Fruit fly (Drosophila melanogaster): Measurements from ENCODE around the gene Rbf2.

Rbf2 gene

dm6 chr3R:15963690-15964281 lies 1.5 kb upstream of the Rbf2 start, which contains the start of the genes CG4287 and CG5516:
CG4287 (minus strand) TSS chr3R:15963867.
CG5516 (plus strand) TSS chr3R:15963884.
- TF ChIP-seq CG34367 (tag; optimal IDR thresholded peaks at IDR 0.05) (no peak), CG12605 (GFP tag; IDR thresholded peaks at IDR 0.05) (no peak), rn (GFP tag; IDR thresholded peaks at IDR 0.05) (no peak), CG32121 (GFP tag; IDR thresholded peaks at IDR 0.05) (no peak), CG8159 (tag; optimal IDR thresholded peaks at IDR 0.05) (no peak)

DNA sequence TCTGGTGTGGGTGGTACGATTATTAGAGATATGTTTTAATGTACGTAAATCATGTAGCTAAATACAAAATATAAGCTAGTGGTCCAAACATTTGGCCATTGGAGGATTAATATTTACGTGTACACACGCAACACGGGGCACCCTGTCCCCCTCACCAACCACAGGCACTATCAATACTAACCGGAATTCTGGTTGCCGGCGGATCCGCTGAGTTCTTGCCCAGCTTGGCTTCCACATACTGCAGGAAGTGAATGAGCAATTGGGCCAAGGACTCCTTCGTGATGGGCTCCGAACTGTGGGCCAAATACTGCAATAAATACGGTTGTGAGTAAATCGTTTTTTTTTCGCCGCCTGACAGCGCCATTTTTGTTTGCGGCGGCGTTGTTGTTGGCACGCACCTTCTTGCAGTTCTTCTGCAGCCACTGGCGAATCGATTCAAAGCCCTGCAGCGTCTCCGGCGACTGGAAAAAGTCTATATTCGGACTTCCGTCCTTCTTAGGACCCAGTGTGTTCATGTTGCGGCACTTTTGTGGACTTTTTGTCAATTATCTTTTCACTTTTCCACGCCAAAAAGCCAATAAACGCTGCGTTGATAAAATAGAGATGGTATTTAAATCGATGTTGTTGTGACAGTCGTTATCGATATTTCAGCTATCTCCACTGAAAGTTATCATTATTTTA lies 7.2 kb downstream of the Rbf2 start, which contains the start of gene mor:
TSS of gene mor (minus strand) at position 616 of the 681 bp plus-strand sequence.
- TF ChIP-seq CG34367 (tag; optimal IDR thresholded peaks at IDR 0.05) (no peak), Snoo (tag; optimal IDR thresholded peaks at IDR 0.05) (no peak), Ets98B (GFP tag; IDR thresholded peaks at IDR 0.05) (no peak), EcR (GFP tag; optimal IDR thresholded peaks at IDR 0.05) (no peak)

DNA sequence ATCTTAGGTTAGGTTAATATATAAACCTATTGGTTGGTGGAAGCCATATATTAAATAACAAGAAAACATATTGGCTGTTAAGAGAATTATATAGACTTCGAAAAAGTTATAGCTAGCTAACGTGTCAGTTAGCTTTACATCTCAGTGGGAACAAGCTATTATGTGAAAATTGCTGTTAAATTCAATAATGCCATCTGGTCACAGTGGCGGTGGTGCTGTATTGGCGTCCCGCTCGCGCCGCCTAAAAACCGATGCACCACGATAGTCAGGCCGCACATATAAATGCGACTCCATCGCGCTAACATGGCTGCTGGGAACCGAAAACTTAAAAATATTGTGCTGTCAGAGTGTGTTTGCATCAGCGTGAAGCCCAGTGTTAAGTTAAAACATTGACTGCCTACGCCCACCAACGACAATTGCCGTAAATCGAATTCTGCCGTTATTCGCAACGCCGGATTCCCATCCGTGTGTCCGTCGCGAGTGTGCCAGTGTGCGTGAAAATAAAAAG lies 7.8 kb downstream of the Rbf2 start, which contains the start of gene Hel89B:
TSS of gene Hel89B (plus strand) at position 320 of the 508 bp plus-strand sequence.
- TF ChIP-seq rn (GFP tag; IDR thresholded peaks at IDR 0.05) = no peak
- peak; percentile 29 for TF ChIP-seq CG15710 (tag; optimal IDR thresholded peaks at IDR 0.05)
- TF ChIP-seq CG32121 (GFP tag; IDR thresholded peaks at IDR 0.05) = no peak
- no peak for TF ChIP-seq Pif1A (GFP tag; optimal IDR thresholded peaks at IDR 0.05)
- TF ChIP-seq Snoo (tag; optimal IDR thresholded peaks at IDR 0.05) = no peak
- TF ChIP-seq CG4496 (GFP tag; IDR thresholded peaks at IDR 0.05) = no peak
- no peak for TF ChIP-seq Ets98B (GFP tag; IDR thresholded peaks at IDR 0.05)
- peak; percentile 49 for TF ChIP-seq CG8159 (tag; optimal IDR thresholded peaks at IDR 0.05)
- no peak for TF ChIP-seq CG34367 (tag; optimal IDR thresholded peaks at IDR 0.05)
- TF ChIP-seq CG8301 (tag; optimal IDR thresholded peaks at IDR 0.05) = peak; percentile 29
- no peak for TF ChIP-seq CG10348 (GFP tag; IDR thresholded peaks at IDR 0.05)
- TF ChIP-seq CG17806 (tag; optimal IDR thresholded peaks at IDR 0.05) = peak; percentile 7
- TF ChIP-seq D1 (tag; optimal IDR thresholded peaks at IDR 0.05) = no peak
- no peak for TF ChIP-seq CG13204 (GFP tag; optimal IDR thresholded peaks at IDR 0.05)
- TF ChIP-seq fd96Ca (GFP tag; IDR thresholded peaks at IDR 0.05) = no peak
- peak; percentile 43 for TF ChIP-seq CG9948 (tag; optimal IDR thresholded peaks at IDR 0.05)
- TF ChIP-seq Pif1B (GFP tag; optimal IDR thresholded peaks at IDR 0.05) = no peak
- TF ChIP-seq gl (tag; optimal IDR thresholded peaks at IDR 0.05) = no peak
- TF ChIP-seq CG12605 (GFP tag; IDR thresholded peaks at IDR 0.05) = no peak
- TF ChIP-seq EcR (GFP tag; optimal IDR thresholded peaks at IDR 0.05) = no peak
- no peak for TF ChIP-seq CG14655 (GFP tag; optimal IDR thresholded peaks at IDR 0.05)

DNA sequence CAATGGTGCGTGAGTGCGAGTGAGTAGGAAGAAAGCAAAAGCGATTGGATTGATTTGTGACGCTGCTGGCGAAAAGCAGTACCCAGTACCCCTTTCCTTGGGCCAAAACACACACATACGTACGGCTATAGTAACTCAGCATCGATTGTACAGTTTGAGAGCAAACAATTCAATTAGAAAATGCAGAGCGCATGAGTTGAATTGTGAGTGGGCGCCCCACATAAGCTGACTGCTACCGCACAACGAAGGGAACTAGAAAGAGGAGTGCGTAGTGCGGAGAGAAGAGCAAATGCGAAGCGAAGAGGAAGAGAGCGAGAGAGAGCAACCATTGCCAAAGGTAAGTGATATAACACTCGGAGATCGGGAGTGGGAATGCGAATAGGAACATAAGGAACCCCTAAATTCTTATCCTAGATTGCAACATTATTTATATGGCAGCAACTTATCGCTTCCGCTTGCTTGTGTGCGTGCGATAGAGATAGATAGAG lies 8.3 kb downstream of the Rbf2 start:
- TF ChIP-seq CG14655 (GFP tag; optimal IDR thresholded peaks at IDR 0.05) = peak; percentile 24
- TF ChIP-seq CG4496 (GFP tag; IDR thresholded peaks at IDR 0.05) = no peak

- TF ChIP-seq CG14655 (GFP tag; optimal IDR thresholded peaks at IDR 0.05) = peak; percentile 83
- peak; percentile 76 for TF ChIP-seq CG15710 (tag; optimal IDR thresholded peaks at IDR 0.05)
- no peak for TF ChIP-seq CG10348 (GFP tag; IDR thresholded peaks at IDR 0.05)
- no peak for TF ChIP-seq EcR (GFP tag; optimal IDR thresholded peaks at IDR 0.05)
- TF ChIP-seq Pif1A (GFP tag; optimal IDR thresholded peaks at IDR 0.05) = peak; percentile 86
- TF ChIP-seq CG17806 (tag; optimal IDR thresholded peaks at IDR 0.05) = peak; percentile 74
- peak; percentile 64 for TF ChIP-seq CG13204 (GFP tag; optimal IDR thresholded peaks at IDR 0.05)
- TF ChIP-seq Ets98B (GFP tag; IDR thresholded peaks at IDR 0.05) = no peak
- TF ChIP-seq gl (tag; optimal IDR thresholded peaks at IDR 0.05) = peak; percentile 37
- peak; percentile 75 for TF ChIP-seq Pif1B (GFP tag; optimal IDR thresholded peaks at IDR 0.05)
- TF ChIP-seq CG8159 (tag; optimal IDR thresholded peaks at IDR 0.05) = no peak
- peak; percentile 68 for TF ChIP-seq CG34367 (tag; optimal IDR thresholded peaks at IDR 0.05)
- TF ChIP-seq D1 (tag; optimal IDR thresholded peaks at IDR 0.05) = no peak
- TF ChIP-seq fd96Ca (GFP tag; IDR thresholded peaks at IDR 0.05) = no peak
- TF ChIP-seq CG8301 (tag; optimal IDR thresholded peaks at IDR 0.05) = peak; percentile 87
- TF ChIP-seq rn (GFP tag; IDR thresholded peaks at IDR 0.05) = no peak
- peak; percentile 71 for TF ChIP-seq Snoo (tag; optimal IDR thresholded peaks at IDR 0.05)
- TF ChIP-seq CG9948 (tag; optimal IDR thresholded peaks at IDR 0.05) = peak; percentile 79
- no peak for TF ChIP-seq CG4496 (GFP tag; IDR thresholded peaks at IDR 0.05)
Measured at dm6 chr3R:15974235-15974634, 9.0 kb downstream of the Rbf2 start.

dm6 chr3R:15975170-15975569 lies 9.9 kb downstream of the Rbf2 start:
- TF ChIP-seq Snoo (tag; optimal IDR thresholded peaks at IDR 0.05) (no peak), CG17806 (tag; optimal IDR thresholded peaks at IDR 0.05) (no peak), Pif1B (GFP tag; optimal IDR thresholded peaks at IDR 0.05) (no peak), CG12605 (GFP tag; IDR thresholded peaks at IDR 0.05) (no peak), D1 (tag; optimal IDR thresholded peaks at IDR 0.05) (no peak), fd96Ca (GFP tag; IDR thresholded peaks at IDR 0.05) (no peak), CG15710 (tag; optimal IDR thresholded peaks at IDR 0.05) (no peak), CG9948 (tag; optimal IDR thresholded peaks at IDR 0.05) (no peak), CG10348 (GFP tag; IDR thresholded peaks at IDR 0.05) (no peak), CG32121 (GFP tag; IDR thresholded peaks at IDR 0.05) (no peak), gl (tag; optimal IDR thresholded peaks at IDR 0.05) (no peak), EcR (GFP tag; optimal IDR thresholded peaks at IDR 0.05) (no peak)

All from whole organism, pupa.